Fruit fly (Drosophila melanogaster) whole organism, embryonic: Measurements from ENCODE around the gene CG17768.

ENCODE experiments used
- Aef1 ChIP-seq: fragments of 200-800 bp; sonication (Bioruptor generic); IDR thresholded peaks from 3 replicates; pipeline ENCODE4 v1.3.6; 2022; ENCODE audit warnings: missing biosample characterization, missing genetic modification characterization
- Antp ChIP-seq: fragments of 200-800 bp; sonication (Bioruptor generic); optimal IDR thresholded peaks from 3 replicates; lab custom pipeline; 2016; ENCODE audit warnings: missing biosample characterization, missing genetic modification characterization
- CG11560 ChIP-seq: fragments of 200-800 bp; sonication (Bioruptor generic); IDR thresholded peaks from 3 replicates; pipeline ENCODE4 v1.3.6; 2022; ENCODE audit warnings: missing biosample characterization, missing genetic modification characterization
- CG12104 ChIP-seq: fragments of 200-800 bp; sonication (Bioruptor generic); optimal IDR thresholded peaks from 3 replicates; lab custom pipeline; 2016; ENCODE audit warnings: missing biosample characterization, missing genetic modification characterization
- CG12769 ChIP-seq: fragments of 200-800 bp; sonication (Bioruptor generic); optimal IDR thresholded peaks from 2 replicates; lab custom pipeline; 2019; ENCODE audit warnings: missing biosample characterization, mild to moderate bottlenecking, missing genetic modification characterization, moderate library complexity
- CG15601 ChIP-seq: fragments of 200-800 bp; sonication (Bioruptor generic); optimal IDR thresholded peaks from 3 replicates; lab custom pipeline; 2019; ENCODE audit warnings: missing biosample characterization, mild to moderate bottlenecking, missing genetic modification characterization, moderate library complexity
- CG1602 ChIP-seq: fragments of 200-800 bp; sonication (Bioruptor generic); optimal IDR thresholded peaks from 3 replicates; lab custom pipeline; 2016; ENCODE audit warnings: missing biosample characterization, missing genetic modification characterization
- CG16779 ChIP-seq: fragments of 200-800 bp; sonication (Bioruptor generic); IDR thresholded peaks from 2 replicates; pipeline ENCODE4 v1.3.6; 2022; ENCODE audit warnings: missing biosample characterization, missing genetic modification characterization
- CG17328 ChIP-seq: fragments of 200-800 bp; sonication (Bioruptor generic); IDR thresholded peaks from 2 replicates; pipeline ENCODE4 v1.3.6; 2022; ENCODE audit warnings: missing biosample characterization, missing genetic modification characterization
- CG18262 ChIP-seq: fragments of 200-800 bp; optimal IDR thresholded peaks from 3 replicates; lab custom pipeline; 2019; ENCODE audit warnings: missing biosample characterization, mild to moderate bottlenecking, missing genetic modification characterization, moderate library complexity
- CG2120 ChIP-seq: fragments of 200-800 bp; sonication (Bioruptor generic); optimal IDR thresholded peaks from 3 replicates; lab custom pipeline; 2016; ENCODE audit warnings: missing biosample characterization, missing genetic modification characterization
- CG2199 ChIP-seq: fragments of 200-800 bp; sonication (Bioruptor generic); IDR thresholded peaks from 3 replicates; pipeline ENCODE4 v1.3.6; 2022; ENCODE audit warnings: missing biosample characterization, missing genetic modification characterization
- CG2875 ChIP-seq: fragments of 200-800 bp; sonication (Bioruptor generic); optimal IDR thresholded peaks from 2 replicates; lab custom pipeline; 2017; ENCODE audit warnings: missing biosample characterization, mild to moderate bottlenecking, missing genetic modification characterization, missing genetic modification reagents
- CG3065 ChIP-seq: fragments of 200-800 bp; sonication (Bioruptor generic); optimal IDR thresholded peaks from 2 replicates; lab custom pipeline; 2016; ENCODE audit warnings: missing biosample characterization, missing genetic modification characterization
- CG31441 ChIP-seq: fragments of 200-800 bp; sonication (Bioruptor generic); IDR thresholded peaks from 2 replicates; pipeline ENCODE4 v1.3.6; 2022; ENCODE audit warnings: missing biosample characterization, missing genetic modification characterization
- CG32772 ChIP-seq: fragments of 200-800 bp; sonication (Bioruptor generic); IDR thresholded peaks from 2 replicates; pipeline ENCODE4 v1.3.6; 2022; ENCODE audit warnings: missing biosample characterization, missing genetic modification characterization
- CG34422 ChIP-seq: fragments of 200-800 bp; sonication (Bioruptor generic); IDR thresholded peaks from 3 replicates; pipeline ENCODE4 v1.3.6; 2022; ENCODE audit warnings: missing biosample characterization, missing genetic modification characterization
- CG4404 ChIP-seq: fragments of 200-800 bp; sonication (Bioruptor generic); IDR thresholded peaks from 2 replicates; pipeline ENCODE4 v1.3.6; 2022; ENCODE audit warnings: missing biosample characterization, missing genetic modification characterization
- CG6791 ChIP-seq: fragments of 200-800 bp; sonication (Bioruptor generic); IDR thresholded peaks from 3 replicates; pipeline ENCODE4 v1.3.6; 2022; ENCODE audit warnings: missing biosample characterization, missing genetic modification characterization; ENCODE audit not compliant: partially characterized antibody
- CG8281 ChIP-seq: fragments of 200-800 bp; sonication (Bioruptor generic); optimal IDR thresholded peaks from 2 replicates; lab custom pipeline; 2018; ENCODE audit warnings: missing biosample characterization, mild to moderate bottlenecking, missing genetic modification characterization, moderate library complexity
- CG8388 ChIP-seq: fragments of 200-800 bp; sonication (Bioruptor generic); optimal IDR thresholded peaks from 2 replicates; lab custom pipeline; 2019; ENCODE audit warnings: missing biosample characterization, mild to moderate bottlenecking, missing genetic modification characterization, moderate library complexity
- CG8765 ChIP-seq: fragments of 200-800 bp; sonication (Bioruptor generic); IDR thresholded peaks from 2 replicates; pipeline ENCODE4 v1.3.6; 2022; ENCODE audit warnings: missing biosample characterization, missing genetic modification characterization
- CG8924 ChIP-seq: fragments of 200-800 bp; optimal IDR thresholded peaks from 3 replicates; lab custom pipeline; 2019; ENCODE audit warnings: missing biosample characterization, mild to moderate bottlenecking, missing genetic modification characterization, moderate library complexity
- CG9932 ChIP-seq: fragments of 200-800 bp; sonication (Bioruptor generic); IDR thresholded peaks from 2 replicates; pipeline ENCODE4 v1.3.6; 2022; ENCODE audit warnings: missing biosample characterization, missing genetic modification characterization
- CrebB ChIP-seq: fragments of 200-800 bp; sonication (Bioruptor generic); optimal IDR thresholded peaks from 3 replicates; lab custom pipeline; 2018; ENCODE audit warnings: missing biosample characterization, mild to moderate bottlenecking, missing genetic modification characterization
- Dip3 ChIP-seq: fragments of 200-800 bp; sonication (Bioruptor generic); optimal IDR thresholded peaks from 3 replicates; lab custom pipeline; 2016; ENCODE audit warnings: missing biosample characterization, missing genetic modification characterization
- HmgD ChIP-seq: fragments of 200-800 bp; sonication (Bioruptor generic); optimal IDR thresholded peaks from 3 replicates; lab custom pipeline; 2016; ENCODE audit warnings: missing biosample characterization, missing genetic modification characterization
- Hr78 ChIP-seq, 2 experiments: fragments of 200-800 bp in 1 of 2; fragments of >200 bp in 1 of 2; sonication (Bioruptor generic) in 1 of 2; optimal IDR thresholded peaks; 2 replicates each; lab custom pipeline; 2017 to 2019; ENCODE audit warnings: missing biosample characterization in 2 of 2, missing genetic modification characterization in 2 of 2, mild to moderate bottlenecking in 1 of 2, moderate library complexity in 1 of 2
- Lpt ChIP-seq: fragments of >200 bp; optimal IDR thresholded peaks from 2 replicates; lab custom pipeline; 2018; ENCODE audit warnings: missing biosample characterization, missing genetic modification characterization
- MTF-1 ChIP-seq: fragments of 200-800 bp; sonication (Bioruptor generic); optimal IDR thresholded peaks from 2 replicates; lab custom pipeline; 2018; ENCODE audit warnings: missing biosample characterization, mild to moderate bottlenecking, missing genetic modification characterization, borderline replicate concordance
- Six4 ChIP-seq: fragments of 200-800 bp; sonication (Bioruptor generic); optimal IDR thresholded peaks from 2 replicates; lab custom pipeline; 2016; ENCODE audit warnings: missing biosample characterization, missing genetic modification characterization
- Sox100B ChIP-seq: fragments of 200-800 bp; sonication (Bioruptor generic); optimal IDR thresholded peaks from 3 replicates; lab custom pipeline; 2018; ENCODE audit warnings: missing biosample characterization, mild to moderate bottlenecking, missing genetic modification characterization
- Usf ChIP-seq: fragments of 200-800 bp; sonication (Bioruptor generic); optimal IDR thresholded peaks from 2 replicates; lab custom pipeline; 2017; ENCODE audit warnings: missing genotype, missing biosample characterization, missing genetic modification characterization
- ase ChIP-seq: fragments of 200-800 bp; sonication (Bioruptor generic); IDR thresholded peaks from 3 replicates; pipeline ENCODE4 v1.3.6; 2022; ENCODE audit warnings: missing biosample characterization, missing genetic modification characterization
- corto ChIP-seq: fragments of 200-800 bp; sonication (Bioruptor generic); optimal IDR thresholded peaks from 2 replicates; lab custom pipeline; 2016; ENCODE audit warnings: missing biosample characterization, mild to moderate bottlenecking, missing genetic modification characterization, moderate library complexity
- danr ChIP-seq: fragments of 200-800 bp; sonication (Bioruptor generic); IDR thresholded peaks from 2 replicates; pipeline ENCODE4 v1.3.6; 2022; ENCODE audit warnings: missing biosample characterization, missing genetic modification characterization
- dimm ChIP-seq: fragments of 200-800 bp; sonication (Bioruptor generic); IDR thresholded peaks from 2 replicates; pipeline ENCODE4 v1.3.6; 2022; ENCODE audit warnings: missing biosample characterization, missing genetic modification characterization
- dysf ChIP-seq: fragments of 200-800 bp; sonication (Bioruptor generic); IDR thresholded peaks from 3 replicates; pipeline ENCODE4 v1.3.6; 2022; ENCODE audit warnings: missing biosample characterization, missing genetic modification characterization
- fd64A ChIP-seq: fragments of 200-800 bp; sonication (Bioruptor generic); optimal IDR thresholded peaks from 3 replicates; lab custom pipeline; 2018; ENCODE audit warnings: missing biosample characterization, mild to moderate bottlenecking, missing genetic modification characterization
- h ChIP-seq: fragments of >200 bp; optimal IDR thresholded peaks from 2 replicates; lab custom pipeline; 2017
- hb ChIP-seq: fragments of 200-800 bp; sonication (Bioruptor generic); IDR thresholded peaks from 3 replicates; pipeline ENCODE4 v1.3.6; 2022; ENCODE audit warnings: missing biosample characterization, missing genetic modification characterization; ENCODE audit not compliant: partially characterized antibody
- jigr1 ChIP-seq: fragments of 200-800 bp; sonication (Bioruptor generic); IDR thresholded peaks from 3 replicates; pipeline ENCODE4 v1.3.6; 2022; ENCODE audit warnings: missing biosample characterization, missing genetic modification characterization
- mirr ChIP-seq: fragments of 200-800 bp; sonication (Bioruptor generic); optimal IDR thresholded peaks from 3 replicates; lab custom pipeline; 2018; ENCODE audit warnings: missing biosample characterization, mild to moderate bottlenecking, missing genetic modification characterization
- onecut ChIP-seq: fragments of 200-800 bp; sonication (Bioruptor generic); IDR thresholded peaks from 2 replicates; pipeline ENCODE4 v1.3.6; 2022; ENCODE audit warnings: missing biosample characterization, missing genetic modification characterization
- sens ChIP-seq: fragments of 200-800 bp; sonication (Bioruptor generic); peaks from one replicate; lab custom pipeline; 2016; ENCODE audit warnings: missing biosample characterization, missing genetic modification characterization
- slp2 ChIP-seq: fragments of 200-800 bp; sonication (Bioruptor generic); optimal IDR thresholded peaks from 2 replicates; lab custom pipeline; 2016; ENCODE audit warnings: missing biosample characterization, missing genetic modification characterization
- stc ChIP-seq: fragments of 200-800 bp; sonication (Bioruptor generic); IDR thresholded peaks from 2 replicates; pipeline ENCODE4 v1.3.6; 2022; ENCODE audit warnings: missing biosample characterization, missing genetic modification characterization
- tio ChIP-seq: fragments of 200-800 bp; sonication (Bioruptor generic); optimal IDR thresholded peaks from 2 replicates; lab custom pipeline; 2017; ENCODE audit warnings: missing biosample characterization, missing genetic modification characterization, inconsistent platforms
- unc-4 ChIP-seq: fragments of 200-800 bp; sonication (Bioruptor generic); IDR thresholded peaks from 2 replicates; pipeline ENCODE4 v1.3.6; 2022; ENCODE audit warnings: missing biosample characterization, missing genetic modification characterization; ENCODE audit not compliant: partially characterized antibody
- vvl ChIP-seq: fragments of 200-800 bp; sonication (Bioruptor generic); IDR thresholded peaks from 2 replicates; pipeline ENCODE4 v1.3.6; 2022; ENCODE audit warnings: missing biosample characterization, missing genetic modification characterization
- yki ChIP-seq: fragments of >200 bp; optimal IDR thresholded peaks from 3 replicates; lab custom pipeline; 2018

The CG17768 gene

dm6 chr2L:10442048-10442790 is 37.2 kb upstream of the CG17768 start, which contains the start of gene loh (continued):
- no peak for TF ChIP-seq Antp
- TF ChIP-seq CG12769 (tag; lab: Kevin White, UChicago): peak; percentile 24
- TF ChIP-seq CG8281 (tag; lab: Kevin White, UChicago): no peak
- no peak for TF ChIP-seq dimm (GFP tag; lab: Robert Waterston, UW)
- TF ChIP-seq mirr (GFP tag; lab: Kevin White, UChicago): no peak
- peak; percentile 75 for TF ChIP-seq sens (GFP tag; lab: Kevin White, UChicago)
- TF ChIP-seq CG16779 (GFP tag; lab: Robert Waterston, UW): no peak
- no peak for TF ChIP-seq CrebB
- no peak for TF ChIP-seq CG2875 (GFP tag; lab: Kevin White, UChicago)
- TF ChIP-seq slp2 (GFP tag; lab: Kevin White, UChicago): no peak
- TF ChIP-seq ase (GFP tag; lab: Robert Waterston, UW): no peak
- peak; percentile 85 for TF ChIP-seq CG18262
- no peak for TF ChIP-seq Hr78 (GFP tag; optimal IDR thresholded peaks at IDR 0.05; lab: Kevin White, UChicago)
- TF ChIP-seq onecut (GFP tag; lab: Robert Waterston, UW): 0 out of 2 replicates have a peak, but pooled peaks have one; percentile 28
- no peak for TF ChIP-seq unc-4 (GFP tag; lab: Robert Waterston, UW)
- peak; percentile 51 for TF ChIP-seq CG8388 (GFP tag; lab: Kevin White, UChicago)
- TF ChIP-seq hb (GFP tag; lab: Robert Waterston, UW): no peak
- peak; percentile 56 for TF ChIP-seq CG15601 (tag; lab: Kevin White, UChicago)
- TF ChIP-seq dysf (GFP tag; lab: Robert Waterston, UW): no peak; the same call in 1 of the 3 replicates
- no peak for TF ChIP-seq Dip3 (GFP tag; lab: Kevin White, UChicago)
- no peak for TF ChIP-seq CG9932 (GFP tag; lab: Robert Waterston, UW)
- peak; percentile 85 for TF ChIP-seq Sox100B (GFP tag; lab: Kevin White, UChicago)
- no peak for TF ChIP-seq vvl (GFP tag; lab: Robert Waterston, UW)
- TF ChIP-seq CG8765 (GFP tag; lab: Robert Waterston, UW): no peak
- no peak for TF ChIP-seq HmgD (GFP tag; lab: Kevin White, UChicago)
- peak; percentile 36; the same call in 1 of the 2 replicates for TF ChIP-seq danr (GFP tag; lab: Robert Waterston, UW)
- no peak for TF ChIP-seq Aef1
- peak; percentile 3 for TF ChIP-seq Usf
- TF ChIP-seq jigr1 (GFP tag; lab: Robert Waterston, UW): no peak
- TF ChIP-seq CG32772 (GFP tag; lab: Robert Waterston, UW): no peak; the same call in 1 of the 2 replicates
- TF ChIP-seq CG17328 (GFP tag; lab: Robert Waterston, UW): no peak
- TF ChIP-seq h (lab: Kevin White, UChicago): no peak
- peak; percentile 6 for TF ChIP-seq CG2120 (GFP tag; lab: Kevin White, UChicago)
- TF ChIP-seq CG2199 (GFP tag; lab: Robert Waterston, UW): no peak
- no peak for TF ChIP-seq CG11560 (tag; lab: Robert Waterston, UW)
- TF ChIP-seq yki (lab: Kevin White, UChicago): no peak
- peak; percentile 77 for TF ChIP-seq CG8924 (tag; lab: Kevin White, UChicago)
- no peak for TF ChIP-seq corto (GFP tag; lab: Kevin White, UChicago)
- peak; percentile 49 for TF ChIP-seq CG12104 (GFP tag; lab: Kevin White, UChicago)
- TF ChIP-seq CG1602: peak; percentile 61
- 0 out of 2 replicates have a peak, but pooled peaks have one; percentile 39 for TF ChIP-seq stc (GFP tag; lab: Robert Waterston, UW)
- no peak for TF ChIP-seq CG3065 (GFP tag; lab: Kevin White, UChicago)
- no peak for TF ChIP-seq fd64A (GFP tag; lab: Kevin White, UChicago)
- no peak for TF ChIP-seq CG34422
- no peak for TF ChIP-seq MTF-1
- peak; percentile 79 for TF ChIP-seq CG31441 (GFP tag; lab: Robert Waterston, UW)
- no peak for TF ChIP-seq Lpt
- peak; percentile 56 for TF ChIP-seq Six4 (GFP tag; lab: Kevin White, UChicago)
- TF ChIP-seq CG4404 (GFP tag; lab: Robert Waterston, UW): no peak
- peak; percentile 55 for TF ChIP-seq tio (GFP tag; lab: Kevin White, UChicago)
- no peak for TF ChIP-seq CG6791 (GFP tag; lab: Robert Waterston, UW)
